Worm (Caenorhabditis elegans): ENCODE results near the gene C54E10.6.
"Not testable (repeated sequence)": the region's sequence is repeated elsewhere in the genome, so short reads cannot be mapped to it uniquely, and the experiment has no call there.

Gene C54E10.6

DNA sequence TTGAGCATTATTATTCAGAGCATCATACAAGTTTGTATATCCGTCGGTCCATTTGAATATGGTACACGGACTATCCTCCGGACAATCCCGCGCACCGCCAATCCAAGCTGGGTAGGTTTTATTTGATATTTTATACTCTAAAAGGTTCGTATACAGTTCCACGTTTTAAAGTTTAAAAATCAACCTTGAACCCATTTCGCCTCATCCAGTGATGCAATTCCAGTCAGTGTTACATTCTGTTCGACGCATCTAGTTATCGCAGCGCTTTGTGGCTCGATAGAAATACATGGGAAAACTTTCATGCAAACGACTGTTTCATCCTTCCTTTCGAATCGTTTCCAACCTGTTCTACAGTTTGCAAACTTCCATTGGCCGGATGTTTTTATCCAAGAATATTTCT is 38.6 kb downstream of the C54E10.6 start:
- TF ChIP-seq him-1 (tag; optimal IDR thresholded peaks at IDR 0.05) (no peak), nfyb-1 (GFP tag; IDR thresholded peaks at IDR 0.05) (no peak), rpc-1 (optimal IDR thresholded peaks at IDR 0.05) (no peak), rpc-1 (tag; optimal IDR thresholded peaks at IDR 0.05) (no peak), snpc-4 (GFP tag; optimal IDR thresholded peaks at IDR 0.05) (no peak), snpc-4 (tag; optimal IDR thresholded peaks at IDR 0.05) (no peak), hrde-1 (tag; optimal IDR thresholded peaks at IDR 0.05; ENCODE audit: borderline replicate concordance) (no peak), ztf-6 (GFP tag; IDR thresholded peaks at IDR 0.05) (no peak), zim-3 (tag; optimal IDR thresholded peaks at IDR 0.05) (no peak), C06A6.2 (GFP tag; conservative IDR thresholded peaks at IDR 0.05) (no peak), C17E4.6 (GFP tag; IDR thresholded peaks at IDR 0.05) (no peak), K11D2.4 (GFP tag; IDR thresholded peaks at IDR 0.05) (no peak), lag-1 (GFP tag; IDR thresholded peaks at IDR 0.05) (no peak), aptf-3 (GFP tag; IDR thresholded peaks at IDR 0.05) (no peak), ceh-100 (GFP tag; IDR thresholded peaks at IDR 0.05) (no peak), ekl-4 (GFP tag; IDR thresholded peaks at IDR 0.05) (no peak), unc-62 (GFP tag; optimal IDR thresholded peaks at IDR 0.05) (no peak), hmg-20 (GFP tag; IDR thresholded peaks at IDR 0.05) (no peak)

DNA sequence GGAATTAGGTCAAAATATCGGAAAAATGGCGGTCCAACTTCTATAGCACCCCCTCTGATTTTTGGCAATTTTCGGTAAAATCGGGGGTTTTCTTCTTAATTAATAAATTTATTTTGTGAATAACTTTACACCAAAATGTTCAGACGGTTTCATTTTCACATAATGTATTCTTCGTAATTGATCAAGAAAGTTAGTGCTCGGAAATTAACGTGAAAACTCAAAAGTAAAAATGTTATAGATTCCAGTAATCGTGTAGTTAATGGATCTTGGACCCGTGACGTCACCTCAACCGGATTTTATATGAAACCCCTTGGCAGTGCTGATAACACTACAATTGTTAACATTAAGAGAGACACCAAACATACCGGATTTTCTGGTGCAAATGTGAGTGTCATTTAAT is 46.5 kb downstream of the C54E10.6 start, which contains the start of gene F11D11.22:
Gene F11D11.22, plus strand, starts transcription at position 301 of the 400 bp plus-strand sequence.
- TF ChIP-seq mes-4 (tag; optimal IDR thresholded peaks at IDR 0.05); Y79H2A.3 (GFP tag; conservative IDR thresholded peaks at IDR 0.05); F10E7.11 (tag; optimal IDR thresholded peaks at IDR 0.05): not testable (repeated sequence)

DNA sequence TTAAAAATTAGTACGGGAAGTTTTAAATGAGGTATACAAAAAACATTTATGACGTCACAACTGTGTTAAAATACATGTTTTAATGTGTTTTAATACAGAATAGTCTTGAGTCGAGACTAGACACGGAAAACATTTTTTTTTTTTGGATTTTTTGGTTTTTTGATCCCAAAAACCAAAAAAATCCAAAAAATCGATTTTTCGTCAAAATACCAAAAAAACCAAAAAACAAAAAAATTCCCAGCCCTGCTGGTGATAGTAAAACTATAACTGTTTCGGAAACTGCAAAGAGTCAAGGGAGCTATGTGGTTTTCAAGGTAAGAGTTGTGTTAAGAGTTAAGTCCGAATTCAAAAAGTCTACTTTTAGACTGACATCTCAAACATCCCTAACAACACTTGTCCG is 47.5 kb downstream of the C54E10.6 start, which contains the start of gene F11D11.4:
Gene F11D11.4, plus strand, starts transcription at position 301 of the 400 bp plus-strand sequence.
- TF ChIP-seq C06A6.2 (GFP tag; conservative IDR thresholded peaks at IDR 0.05): no peak
- TF ChIP-seq ztf-18 (tag; optimal IDR thresholded peaks at IDR 0.05): no peak
- no peak for TF ChIP-seq attf-6 (GFP tag; IDR thresholded peaks at IDR 0.05)
- TF ChIP-seq bed-1 (GFP tag; IDR thresholded peaks at IDR 0.05): no peak
- TF ChIP-seq aptf-3 (GFP tag; IDR thresholded peaks at IDR 0.05): no peak
- no peak for TF ChIP-seq F37B4.10 (GFP tag; IDR thresholded peaks at IDR 0.05)
- no peak for TF ChIP-seq snpc-1.3 (tag; optimal IDR thresholded peaks at IDR 0.05; ENCODE audit: insufficient read depth)
- TF ChIP-seq nhr-120 (GFP tag; IDR thresholded peaks at IDR 0.05): no peak
- TF ChIP-seq zim-3 (tag; optimal IDR thresholded peaks at IDR 0.05): no peak
- no peak for TF ChIP-seq ccch-3 (GFP tag; optimal IDR thresholded peaks at IDR 0.05)
- no peak for TF ChIP-seq rcor-1 (GFP tag; IDR thresholded peaks at IDR 0.05)
- TF ChIP-seq nhr-80 (tag; optimal IDR thresholded peaks at IDR 0.05): no peak
- TF ChIP-seq B0336.3 (GFP tag; IDR thresholded peaks at IDR 0.05): no peak
- TF ChIP-seq ceh-79 (tag; optimal IDR thresholded peaks at IDR 0.05): no peak
- TF ChIP-seq unc-130 (GFP tag; optimal IDR thresholded peaks at IDR 0.05): no peak
- TF ChIP-seq lin-26 (GFP tag; IDR thresholded peaks at IDR 0.05): no peak
- TF ChIP-seq nfyb-1 (GFP tag; IDR thresholded peaks at IDR 0.05): no peak
- TF ChIP-seq mcd-1 (GFP tag; IDR thresholded peaks at IDR 0.05): no peak
- no peak for TF ChIP-seq hmg-20 (GFP tag; IDR thresholded peaks at IDR 0.05)
- no peak for TF ChIP-seq lag-1 (GFP tag; IDR thresholded peaks at IDR 0.05)

DNA sequence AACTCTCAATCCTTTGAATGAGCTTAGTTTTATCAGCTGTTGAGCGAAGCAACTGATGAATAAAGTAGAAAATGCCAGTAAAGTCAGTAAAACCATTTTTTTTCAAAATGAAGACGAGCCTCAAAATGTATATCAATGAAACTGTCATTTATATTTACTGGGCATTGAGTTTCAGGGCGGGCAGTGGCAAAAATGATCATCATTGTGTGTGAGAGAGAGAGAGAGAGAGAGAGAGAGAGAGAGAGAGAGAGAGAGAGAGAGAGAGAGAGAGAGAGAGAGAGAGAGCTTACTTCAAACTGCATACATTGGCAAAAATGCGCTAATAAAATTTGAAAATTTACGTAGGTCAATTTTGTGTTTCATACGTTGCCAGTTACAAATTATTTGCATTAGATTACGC is 48.4 kb downstream of the C54E10.6 start, which contains the start of gene F11D11.3:
Gene F11D11.3, minus strand, starts transcription at position 101 of the 400 bp plus-strand sequence.
- TF ChIP-seq nfyb-1 (GFP tag; IDR thresholded peaks at IDR 0.05) (no peak), athp-1 (tag; optimal IDR thresholded peaks at IDR 0.05) (no peak), pbrm-1 (GFP tag; IDR thresholded peaks at IDR 0.05) (no peak), tlf-1 (GFP tag; optimal IDR thresholded peaks at IDR 0.05) (no peak), mcd-1 (GFP tag; IDR thresholded peaks at IDR 0.05) (no peak), K12H6.12 (tag; optimal IDR thresholded peaks at IDR 0.05) (no peak), him-1 (tag; optimal IDR thresholded peaks at IDR 0.05) (no peak), bed-2 (GFP tag; IDR thresholded peaks at IDR 0.05) (no peak), K11D2.4 (GFP tag; IDR thresholded peaks at IDR 0.05) (no peak), F37B4.10 (GFP tag; IDR thresholded peaks at IDR 0.05) (no peak), F55B11.4 (tag; optimal IDR thresholded peaks at IDR 0.05; ENCODE audit: borderline replicate concordance, insufficient read depth) (no peak), mes-4 (tag; optimal IDR thresholded peaks at IDR 0.05) (no peak), dpl-1 (GFP tag; optimal IDR thresholded peaks at IDR 0.05) (no peak), nhr-80 (tag; optimal IDR thresholded peaks at IDR 0.05) (no peak), efl-1 (GFP tag; optimal IDR thresholded peaks at IDR 0.05) (no peak), cebp-1 (GFP tag; IDR thresholded peaks at IDR 0.05) (no peak), cebp-1 (tag; optimal IDR thresholded peaks at IDR 0.05) (no peak), F39B2.1 (GFP tag; IDR thresholded peaks at IDR 0.05) (no peak)

Measured in whole organism, young adult.